Worm (Caenorhabditis elegans) whole organism, L1 larva: ENCODE measurements around the gene ugt-2.
A peak's percentile ranks its signal among the peaks of the same experiment; 100 is the strongest.

ENCODE experiments used
- ceh-63 ChIP-seq: fragments of 200-800 bp; sonication (Bioruptor generic); optimal IDR thresholded peaks from 2 replicates; lab custom pipeline; 2018; ENCODE audit warnings: mild to moderate bottlenecking, missing genetic modification characterization, missing compliant biosample characterization
- ceh-82 ChIP-seq, 3 experiments: fragments of 150-350 bp in 1 of 3; sonication (generic microtip) in 2 of 3; optimal IDR thresholded peaks; 2 replicates each; lab custom pipeline; 2014 to 2017; ENCODE audit warnings: missing biosample characterization in 3 of 3, missing genetic modification characterization in 3 of 3
- efl-1 ChIP-seq, 4 experiments: fragments of 150-350 bp; optimal IDR thresholded peaks in 3 of 4; peaks in 1 of 4; 1 replicate in 1 of 4; 2 replicates in 3 of 4; lab custom pipeline; 2014; ENCODE audit warnings: missing biosample characterization in 2 of 4, missing genetic modification characterization in 2 of 4, missing genetic modification reagents in 2 of 4
- fkh-10 ChIP-seq: sonication (generic microtip); optimal IDR thresholded peaks from 2 replicates; lab custom pipeline; 2017; ENCODE audit warnings: missing biosample characterization, missing genetic modification reagents, missing genetic modification characterization
- isw-1 ChIP-seq: fragments of 200-800 bp; sonication (Bioruptor generic); IDR thresholded peaks from 2 replicates; pipeline ENCODE4 v1.3.6; 2022; ENCODE audit warnings: missing genetic modification characterization, missing compliant biosample characterization
- lin-14 ChIP-seq: fragments of 200-800 bp; sonication (Bioruptor generic); optimal IDR thresholded peaks from 2 replicates; lab custom pipeline; 2018; ENCODE audit warnings: mild to moderate bottlenecking, missing genetic modification characterization, moderate library complexity, missing compliant biosample characterization
- nhr-11 ChIP-seq: fragments of 150-350 bp; optimal IDR thresholded peaks from 2 replicates; lab custom pipeline; 2014; ENCODE audit warnings: missing biosample characterization, missing genetic modification characterization
- nhr-12 ChIP-seq: sonication (generic microtip); optimal IDR thresholded peaks from 2 replicates; lab custom pipeline; 2017; ENCODE audit warnings: missing biosample characterization, missing genetic modification characterization
- nhr-237 ChIP-seq: fragments of 150-350 bp; optimal IDR thresholded peaks from 2 replicates; lab custom pipeline; 2014; ENCODE audit warnings: missing biosample characterization, missing genetic modification characterization
- pqm-1 ChIP-seq: sonication (generic microtip); optimal IDR thresholded peaks from 3 replicates; lab custom pipeline; 2017; ENCODE audit warnings: missing biosample characterization, missing genetic modification characterization
- rnt-1 ChIP-seq: sonication (generic microtip); optimal IDR thresholded peaks from 2 replicates; lab custom pipeline; 2016; ENCODE audit warnings: mild to moderate bottlenecking, missing genetic modification characterization, moderate library complexity, missing compliant biosample characterization
- snu-23 ChIP-seq: sonication (generic microtip); optimal IDR thresholded peaks from 2 replicates; lab custom pipeline; 2016; ENCODE audit warnings: missing genetic modification characterization, missing compliant biosample characterization
- swsn-7 ChIP-seq: sonication (generic microtip); optimal IDR thresholded peaks from 2 replicates; lab custom pipeline; 2016; ENCODE audit warnings: missing genetic modification characterization, missing compliant biosample characterization
- ztf-11 ChIP-seq, 2 experiments: sonication (generic microtip); optimal IDR thresholded peaks; 2 replicates each; lab custom pipeline; 2016 to 2017; ENCODE audit warnings: missing genetic modification characterization in 2 of 2, missing biosample characterization in 1 of 2, missing compliant biosample characterization in 1 of 2

- TF ChIP-seq nhr-11 (no peak), pqm-1 (tag; lab: Kevin White, UChicago) (peak; percentile 72), ceh-82 (tag; optimal IDR thresholded peaks at IDR 0.05; lab: Kevin White, UChicago) (no peak), nhr-12 (tag; lab: Kevin White, UChicago) (no peak), fkh-10 (GFP tag; lab: Kevin White, UChicago) (no peak), isw-1 (GFP tag; lab: Robert Waterston, UW) (no peak), lin-14 (no peak), rnt-1 (no peak), ztf-11 (tag; optimal IDR thresholded peaks at IDR 0.05; lab: Kevin White, UChicago) (no peak), nhr-237 (tag; lab: Kevin White, UChicago) (no peak), ceh-63 (no peak), snu-23 (GFP tag; lab: Kevin White, UChicago) (no peak), swsn-7 (tag; lab: Kevin White, UChicago) (no peak), efl-1 (optimal IDR thresholded peaks at IDR 0.05; lab: Kevin White, UChicago) (no peak), efl-1 (GFP tag; optimal IDR thresholded peaks at IDR 0.05 in 1 of 2; lab: Kevin White, UChicago) (no peak)
Measured at ce11 chrV:10399290-10399689, 689 bp downstream of the ugt-2 start.
